Fruit fly (Drosophila melanogaster): ENCODE data around the gene CG10171.

dm6 chr3L:13378202-13378601 lies 9.5 kb downstream of the CG10171 start, which contains the start of gene SNCF:
- TF ChIP-seq CG32532 (GFP tag; IDR thresholded peaks at IDR 0.05) (no peak), Antp (GFP tag; optimal IDR thresholded peaks at IDR 0.05) (no peak), CG17568 (GFP tag; optimal IDR thresholded peaks at IDR 0.05) (no peak), CG1529 (GFP tag; optimal IDR thresholded peaks at IDR 0.05) (no peak), kni (GFP tag; optimal IDR thresholded peaks at IDR 0.05) (no peak), Blimp-1 (GFP tag; optimal IDR thresholded peaks at IDR 0.05) (no peak)

Measured in whole organism, embryonic.